Worm (Caenorhabditis elegans) whole organism, late embryonic: Measurements from ENCODE around the gene taf-12.

Source experiments
- F13H6.1 ChIP-seq: sonication (generic microtip); optimal IDR thresholded peaks from 2 replicates; lab custom pipeline; 2016; ENCODE audit warnings: missing genetic modification characterization, missing compliant biosample characterization
- K09A11.1 ChIP-seq: sonication (generic microtip); optimal IDR thresholded peaks from 2 replicates; lab custom pipeline; 2017; ENCODE audit warnings: antibody characterized with exemption, mild to moderate bottlenecking, missing genetic modification characterization, missing compliant biosample characterization; ENCODE audit not compliant: insufficient read depth
- T23F11.4 ChIP-seq: fragments of 200-800 bp; sonication (Bioruptor generic); optimal IDR thresholded peaks from 2 replicates; lab custom pipeline; 2018; ENCODE audit warnings: mild to moderate bottlenecking, missing genetic modification characterization, missing compliant biosample characterization
- ahr-1 ChIP-seq: sonication (generic microtip); optimal IDR thresholded peaks from 2 replicates; lab custom pipeline; 2016; ENCODE audit warnings: missing genetic modification characterization, missing compliant biosample characterization
- ceh-14 ChIP-seq: sonication (generic microtip); optimal IDR thresholded peaks from 2 replicates; lab custom pipeline; 2016; ENCODE audit warnings: missing genotype, missing genetic modification characterization, missing compliant biosample characterization
- ceh-18 ChIP-seq: sonication (generic microtip); optimal IDR thresholded peaks from 2 replicates; lab custom pipeline; 2016; ENCODE audit warnings: missing genetic modification characterization, missing compliant biosample characterization
- ceh-22 ChIP-seq: sonication (generic microtip); optimal IDR thresholded peaks from 2 replicates; lab custom pipeline; 2017; ENCODE audit warnings: missing biosample characterization, missing genetic modification characterization
- ceh-30 ChIP-seq: fragments of 150-350 bp; optimal IDR thresholded peaks from 2 replicates; lab custom pipeline; 2014; ENCODE audit warnings: missing biosample characterization, missing genetic modification characterization
- ceh-31 ChIP-seq: sonication (generic microtip); optimal IDR thresholded peaks from 2 replicates; lab custom pipeline; 2016; ENCODE audit warnings: missing genetic modification characterization, missing compliant biosample characterization
- ceh-48 ChIP-seq: sonication (generic microtip); optimal IDR thresholded peaks from 2 replicates; lab custom pipeline; 2016; ENCODE audit warnings: missing genetic modification characterization, inconsistent platforms, missing compliant biosample characterization
- ceh-6 ChIP-seq: fragments of 200-800 bp; sonication (Bioruptor generic); optimal IDR thresholded peaks from 2 replicates; lab custom pipeline; 2018; ENCODE audit warnings: mild to moderate bottlenecking, missing genetic modification characterization, missing compliant biosample characterization
- dmd-4 ChIP-seq: sonication (generic microtip); optimal IDR thresholded peaks from 2 replicates; lab custom pipeline; 2016; ENCODE audit warnings: borderline replicate concordance, missing genetic modification characterization, missing compliant biosample characterization
- elt-2 ChIP-seq: sonication (generic microtip); optimal IDR thresholded peaks from 2 replicates; lab custom pipeline; 2016; ENCODE audit warnings: missing genetic modification reagents, missing genetic modification characterization, missing compliant biosample characterization
- ets-4 ChIP-seq: sonication (generic microtip); optimal IDR thresholded peaks from 2 replicates; lab custom pipeline; 2016; ENCODE audit warnings: missing genetic modification characterization, missing compliant biosample characterization
- eyg-1 ChIP-seq: sonication (generic microtip); optimal IDR thresholded peaks from 2 replicates; lab custom pipeline; 2016; ENCODE audit warnings: missing genotype, missing genetic modification characterization, missing compliant biosample characterization
- fax-1 ChIP-seq: sonication (generic microtip); optimal IDR thresholded peaks from 2 replicates; lab custom pipeline; 2016; ENCODE audit warnings: missing genotype, missing genetic modification characterization, missing compliant biosample characterization
- fkh-10 ChIP-seq: fragments of 150-350 bp; optimal IDR thresholded peaks from 2 replicates; lab custom pipeline; 2014; ENCODE audit warnings: missing biosample characterization, missing genetic modification reagents, missing genetic modification characterization
- gmeb-2 ChIP-seq: sonication (generic microtip); optimal IDR thresholded peaks from 2 replicates; lab custom pipeline; 2016; ENCODE audit warnings: missing genetic modification characterization, inconsistent platforms, missing compliant biosample characterization
- hlh-15 ChIP-seq: sonication (generic microtip); optimal IDR thresholded peaks from 2 replicates; lab custom pipeline; 2016; ENCODE audit warnings: missing genetic modification characterization, missing compliant biosample characterization
- hlh-30 ChIP-seq: sonication (generic microtip); optimal IDR thresholded peaks from 2 replicates; lab custom pipeline; 2017; ENCODE audit warnings: antibody characterized with exemption, missing genetic modification characterization, missing compliant biosample characterization; ENCODE audit not compliant: insufficient read depth
- lim-6 ChIP-seq: sonication (generic microtip); optimal IDR thresholded peaks from 2 replicates; lab custom pipeline; 2016; ENCODE audit warnings: missing genetic modification characterization, missing compliant biosample characterization
- madf-2 ChIP-seq: sonication (generic microtip); optimal IDR thresholded peaks from 2 replicates; lab custom pipeline; 2017; ENCODE audit warnings: missing genetic modification characterization, missing compliant biosample characterization
- mec-3 ChIP-seq: sonication (generic microtip); optimal IDR thresholded peaks from 2 replicates; lab custom pipeline; 2016; ENCODE audit warnings: borderline replicate concordance, missing genetic modification characterization, missing compliant biosample characterization
- nfya-1 ChIP-seq: sonication (generic microtip); optimal IDR thresholded peaks from 2 replicates; lab custom pipeline; 2017; ENCODE audit warnings: missing genetic modification characterization, mild to moderate bottlenecking, missing compliant biosample characterization, antibody characterized with exemption, moderate library complexity
- nhr-232 ChIP-seq: sonication (generic microtip); optimal IDR thresholded peaks from 2 replicates; lab custom pipeline; 2016; ENCODE audit warnings: missing genetic modification characterization, missing compliant biosample characterization
- npax-4 ChIP-seq: sonication (generic microtip); optimal IDR thresholded peaks from 2 replicates; lab custom pipeline; 2016; ENCODE audit warnings: missing genetic modification characterization, missing compliant biosample characterization
- pag-3 ChIP-seq: sonication (generic microtip); optimal IDR thresholded peaks from 2 replicates; lab custom pipeline; 2016; ENCODE audit warnings: missing compliant biosample characterization, missing genetic modification characterization, borderline replicate concordance
- pax-1 ChIP-seq: fragments of 150-350 bp; optimal IDR thresholded peaks from 2 replicates; lab custom pipeline; 2014; ENCODE audit warnings: missing biosample characterization, missing genetic modification characterization
- pha-2 ChIP-seq: sonication (generic microtip); optimal IDR thresholded peaks from 2 replicates; lab custom pipeline; 2017; ENCODE audit warnings: mild to moderate bottlenecking, missing genetic modification characterization, missing compliant biosample characterization
- pqm-1 ChIP-seq: sonication (generic microtip); optimal IDR thresholded peaks from 2 replicates; lab custom pipeline; 2016; ENCODE audit warnings: missing genetic modification characterization, missing compliant biosample characterization
- pros-1 ChIP-seq: fragments of 150-350 bp; optimal IDR thresholded peaks from 2 replicates; lab custom pipeline; 2014; ENCODE audit warnings: missing biosample characterization, missing genetic modification reagents, missing genetic modification characterization
- rnt-1 ChIP-seq: sonication (generic microtip); optimal IDR thresholded peaks from 2 replicates; lab custom pipeline; 2016; ENCODE audit warnings: missing genetic modification characterization, missing compliant biosample characterization
- sox-2 ChIP-seq: fragments of 200-800 bp; sonication (Bioruptor generic); IDR thresholded peaks from 2 replicates; pipeline ENCODE4 v1.3.6; 2022; ENCODE audit warnings: missing genetic modification reagents, missing genetic modification characterization, missing compliant biosample characterization
- sox-4 ChIP-seq: sonication (generic microtip); optimal IDR thresholded peaks from 2 replicates; lab custom pipeline; 2017; ENCODE audit warnings: mild to moderate bottlenecking, missing genetic modification characterization, inconsistent platforms, missing compliant biosample characterization
- tbx-2 ChIP-seq: sonication (generic microtip); optimal IDR thresholded peaks from 2 replicates; lab custom pipeline; 2016; ENCODE audit warnings: missing genetic modification characterization, missing compliant biosample characterization
- tbx-7 ChIP-seq: sonication (generic microtip); optimal IDR thresholded peaks from 2 replicates; lab custom pipeline; 2016; ENCODE audit warnings: missing genotype, missing genetic modification characterization, missing compliant biosample characterization
- unc-3 ChIP-seq, 2 experiments: fragments of 200-800 bp in 1 of 2; sonication (Bioruptor generic) in 1 of 2; sonication (generic microtip) in 1 of 2; conservative IDR thresholded peaks in 1 of 2; optimal IDR thresholded peaks in 1 of 2; 2 replicates each; pipeline versions ENCODE4 v1.3.6 to Lab custom; 2016 to 2022; ENCODE audit warnings: missing compliant biosample characterization in 2 of 2, missing genetic modification characterization in 2 of 2, missing genetic modification reagents in 1 of 2
- unc-42 ChIP-seq: sonication (generic microtip); optimal IDR thresholded peaks from 2 replicates; lab custom pipeline; 2016; ENCODE audit warnings: missing genotype, missing genetic modification characterization, missing compliant biosample characterization
- unc-55 ChIP-seq: sonication (generic microtip); optimal IDR thresholded peaks from 2 replicates; lab custom pipeline; 2017; ENCODE audit warnings: missing biosample characterization, missing genetic modification reagents, missing genetic modification characterization
- unc-86 ChIP-seq: sonication (generic microtip); optimal IDR thresholded peaks from 2 replicates; lab custom pipeline; 2016; ENCODE audit warnings: missing genetic modification characterization, missing compliant biosample characterization

Gene taf-12

DNA sequence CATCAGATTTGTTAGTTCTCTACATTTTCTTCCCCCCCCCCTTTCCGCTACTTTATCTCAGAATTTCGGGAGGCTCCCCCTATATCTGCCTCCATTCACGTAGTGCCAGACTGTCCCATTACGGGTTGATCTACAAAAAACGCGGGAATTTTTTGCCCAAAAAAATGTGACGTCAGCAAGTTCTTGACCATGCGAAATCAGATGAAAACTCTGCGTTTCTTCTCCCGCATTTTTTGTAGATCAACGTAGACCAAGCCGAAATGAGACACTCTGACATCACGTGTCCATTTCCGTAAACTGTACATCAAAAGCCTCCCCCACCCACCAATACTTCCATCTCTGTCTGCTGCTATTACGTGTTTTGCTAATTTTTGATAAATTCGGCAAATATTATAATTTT, 44.5 kb downstream of the taf-12 start:
- no peak for TF ChIP-seq ceh-6 (GFP tag; lab: Kevin White, UChicago)
- TF ChIP-seq F13H6.1 = no peak
- TF ChIP-seq pax-1 (tag; lab: Kevin White, UChicago) = no peak
- no peak for TF ChIP-seq sox-2 (GFP tag; lab: Robert Waterston, UW)
- TF ChIP-seq sox-4 (tag; lab: Kevin White, UChicago) = no peak
- no peak for TF ChIP-seq eyg-1 (tag; lab: Kevin White, UChicago)
- TF ChIP-seq unc-42 (tag; lab: Kevin White, UChicago) = no peak
- TF ChIP-seq T23F11.4 (GFP tag; lab: Kevin White, UChicago) = no peak
- no peak for TF ChIP-seq ceh-14 (tag; lab: Kevin White, UChicago)
- no peak for TF ChIP-seq pag-3
- TF ChIP-seq K09A11.1 (tag; lab: Kevin White, UChicago) = no peak
- no peak for TF ChIP-seq gmeb-2 (tag; lab: Kevin White, UChicago)
- TF ChIP-seq ceh-18 (tag; lab: Kevin White, UChicago) = no peak

DNA sequence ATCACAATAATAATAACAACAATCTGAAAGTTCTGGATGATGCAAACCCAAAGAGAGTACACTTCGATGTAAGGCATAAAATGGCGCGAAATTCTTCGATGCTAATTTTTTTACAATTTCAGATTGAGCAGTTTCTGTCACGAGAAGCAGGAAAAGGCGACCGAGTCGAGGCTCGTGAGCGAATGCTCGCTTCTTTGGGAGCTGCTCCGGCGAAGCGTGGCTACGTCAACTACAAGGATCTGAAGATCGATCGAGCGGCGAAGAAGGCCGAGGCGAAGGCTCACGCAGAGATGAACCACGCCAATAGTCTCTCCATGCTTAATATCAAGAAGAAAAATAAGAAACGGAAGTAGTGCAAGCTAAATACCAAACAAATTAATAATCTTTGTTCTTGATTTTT, 45.0 kb downstream of the taf-12 start:
- TF ChIP-seq pha-2 (tag; lab: Kevin White, UChicago) = no peak
- TF ChIP-seq nhr-232 = no peak
- no peak for TF ChIP-seq ahr-1
- no peak for TF ChIP-seq npax-4
- TF ChIP-seq sox-4 (tag; lab: Kevin White, UChicago) = no peak

ce11 chrIII:11823260-11823659, 45.8 kb downstream of the taf-12 start, which contains the start of gene C18D11.3:
C18D11.3 (plus strand) TSS chrIII:11823448.
- no peak for TF ChIP-seq unc-3 (GFP tag; conservative IDR thresholded peaks at IDR 0.05; lab: Robert Waterston, UW)
- TF ChIP-seq unc-3 (tag; optimal IDR thresholded peaks at IDR 0.05; lab: Kevin White, UChicago) = no peak
- TF ChIP-seq hlh-30 (tag; lab: Kevin White, UChicago) = peak; percentile 95
- no peak for TF ChIP-seq pag-3
- peak; percentile 20 for TF ChIP-seq elt-2 (tag; lab: Kevin White, UChicago)
- no peak for TF ChIP-seq mec-3 (tag; lab: Kevin White, UChicago)
- TF ChIP-seq nfya-1 (tag; lab: Kevin White, UChicago) = peak; percentile 86
- no peak for TF ChIP-seq fax-1 (tag; lab: Kevin White, UChicago)
- TF ChIP-seq ceh-18 (tag; lab: Kevin White, UChicago) = peak; percentile 63
- no peak for TF ChIP-seq pqm-1 (tag; lab: Kevin White, UChicago)
- TF ChIP-seq rnt-1 = no peak
- TF ChIP-seq dmd-4 (tag; lab: Kevin White, UChicago) = no peak
- no peak for TF ChIP-seq fkh-10
- peak; percentile 52 for TF ChIP-seq ceh-31 (tag; lab: Kevin White, UChicago)
- TF ChIP-seq madf-2 (tag; lab: Kevin White, UChicago) = no peak
- peak; percentile 15 for TF ChIP-seq unc-42 (tag; lab: Kevin White, UChicago)
- TF ChIP-seq ahr-1 = no peak
- peak; percentile 77 for TF ChIP-seq tbx-2 (tag; lab: Kevin White, UChicago)
- no peak for TF ChIP-seq lim-6 (tag; lab: Kevin White, UChicago)
- TF ChIP-seq pros-1 (tag; lab: Kevin White, UChicago) = no peak
- peak; percentile 23 for TF ChIP-seq ceh-48 (tag; lab: Kevin White, UChicago)
- TF ChIP-seq unc-55 = peak; percentile 45
- TF ChIP-seq ceh-30 (tag; lab: Kevin White, UChicago) = peak; percentile 70

- TF ChIP-seq ceh-30 (tag; lab: Kevin White, UChicago) = no peak
- no peak for TF ChIP-seq tbx-7 (tag; lab: Kevin White, UChicago)
- no peak for TF ChIP-seq unc-86 (tag; lab: Kevin White, UChicago)
- no peak for TF ChIP-seq ceh-22 (tag; lab: Kevin White, UChicago)
- TF ChIP-seq fax-1 (tag; lab: Kevin White, UChicago) = no peak
- no peak for TF ChIP-seq unc-55
- no peak for TF ChIP-seq unc-42 (tag; lab: Kevin White, UChicago)
- no peak for TF ChIP-seq ets-4
- no peak for TF ChIP-seq hlh-30 (tag; lab: Kevin White, UChicago)
- TF ChIP-seq hlh-15 (tag; lab: Kevin White, UChicago) = no peak
- TF ChIP-seq, all 69 proteins: peak for 0
Observed at ce11 chrIII:11822407-11822806, 46.7 kb downstream of the taf-12 start, which contains the start of gene maa-1. maa-1 (minus strand) TSS chrIII:11822526.
